Fruit fly (Drosophila melanogaster) whole organism, prepupa: ENCODE measurements around the gene CG9626.

Experiments used
- Blimp-1 ChIP-seq: fragments of 200-800 bp; sonication (Bioruptor generic); optimal IDR thresholded peaks from 3 replicates; lab custom pipeline; 2017; ENCODE audit warnings: missing biosample characterization, missing genetic modification characterization, mild to moderate bottlenecking, moderate library complexity, missing genetic modification reagents
- CG10669 ChIP-seq: fragments of 200-800 bp; sonication (Bioruptor generic); optimal IDR thresholded peaks from 3 replicates; lab custom pipeline; 2018; ENCODE audit warnings: missing biosample characterization, mild to moderate bottlenecking, missing genetic modification characterization, moderate library complexity
- CG11294 ChIP-seq: fragments of 200-800 bp; sonication (Bioruptor generic); IDR thresholded peaks from 2 replicates; pipeline ENCODE4 v1.3.6; 2022; ENCODE audit warnings: missing biosample characterization, missing genetic modification characterization
- CG11762 ChIP-seq: fragments of 200-800 bp; sonication (Bioruptor generic); optimal IDR thresholded peaks from 3 replicates; lab custom pipeline; 2016; ENCODE audit warnings: missing biosample characterization, missing genetic modification characterization; ENCODE audit not compliant: insufficient read depth
- CG11902 ChIP-seq: fragments of 200-800 bp; sonication (Bioruptor generic); optimal IDR thresholded peaks from 3 replicates; lab custom pipeline; 2016; ENCODE audit warnings: missing biosample characterization, missing genetic modification characterization
- CG1621 ChIP-seq: fragments of 200-800 bp; sonication (Bioruptor generic); optimal IDR thresholded peaks from 3 replicates; lab custom pipeline; 2018; ENCODE audit warnings: missing biosample characterization, mild to moderate bottlenecking, missing genetic modification characterization
- CG3032 ChIP-seq: fragments of 200-800 bp; optimal IDR thresholded peaks from 2 replicates; lab custom pipeline; 2019; ENCODE audit warnings: missing biosample characterization, mild to moderate bottlenecking, missing genetic modification characterization, moderate library complexity
- CG6163 ChIP-seq: fragments of 200-800 bp; sonication (Bioruptor generic); IDR thresholded peaks from 3 replicates; pipeline ENCODE4 v1.3.6; 2022; ENCODE audit warnings: missing biosample characterization, missing genetic modification characterization
- CG6276 ChIP-seq: fragments of 200-800 bp; sonication (Bioruptor generic); optimal IDR thresholded peaks from 2 replicates; lab custom pipeline; 2017; ENCODE audit warnings: missing biosample characterization, mild to moderate bottlenecking, missing genetic modification characterization
- CG6854 ChIP-seq: fragments of 200-800 bp; sonication (Bioruptor generic); optimal IDR thresholded peaks from 2 replicates; lab custom pipeline; 2017; ENCODE audit warnings: missing biosample characterization, mild to moderate bottlenecking, missing genetic modification characterization
- CG7368 ChIP-seq: fragments of 200-800 bp; sonication (Bioruptor generic); optimal IDR thresholded peaks from 3 replicates; lab custom pipeline; 2016; ENCODE audit warnings: missing biosample characterization, missing genetic modification characterization
- CG8319 ChIP-seq: fragments of 200-800 bp; sonication (Bioruptor generic); optimal IDR thresholded peaks from 3 replicates; lab custom pipeline; 2016; ENCODE audit warnings: missing biosample characterization, missing genetic modification characterization
- CG9139 ChIP-seq: fragments of 200-800 bp; sonication (Bioruptor generic); optimal IDR thresholded peaks from 3 replicates; lab custom pipeline; 2017; ENCODE audit warnings: missing biosample characterization, mild to moderate bottlenecking, missing genetic modification characterization
- Eip78C ChIP-seq: fragments of 200-800 bp; sonication (Bioruptor generic); peaks from one replicate; lab custom pipeline; 2016; ENCODE audit warnings: missing biosample characterization, missing genetic modification characterization
- Ets21C ChIP-seq: fragments of 200-800 bp; sonication (Bioruptor generic); optimal IDR thresholded peaks from 3 replicates; lab custom pipeline; 2016; ENCODE audit warnings: missing biosample characterization, missing genetic modification characterization
- Ets96B ChIP-seq: fragments of 200-800 bp; optimal IDR thresholded peaks from 2 replicates; lab custom pipeline; 2019; ENCODE audit warnings: missing biosample characterization, mild to moderate bottlenecking, missing genetic modification characterization, moderate library complexity
- Gug ChIP-seq: fragments of 200-800 bp; sonication (Bioruptor generic); IDR thresholded peaks from 2 replicates; pipeline ENCODE4 v1.3.6; 2022; ENCODE audit warnings: missing biosample characterization, missing genetic modification characterization
- Hr39 ChIP-seq: fragments of 200-800 bp; sonication (Bioruptor generic); optimal IDR thresholded peaks from 2 replicates; lab custom pipeline; 2016; ENCODE audit warnings: missing biosample characterization, missing genetic modification characterization
- Hr4 ChIP-seq: fragments of 200-800 bp; sonication (Bioruptor generic); optimal IDR thresholded peaks from 3 replicates; lab custom pipeline; 2016; ENCODE audit warnings: missing biosample characterization, missing genetic modification characterization
- Lpt ChIP-seq: fragments of 200-800 bp; sonication (Bioruptor generic); optimal IDR thresholded peaks from 3 replicates; lab custom pipeline; 2016; ENCODE audit warnings: missing biosample characterization, missing genetic modification characterization
- Sox15 ChIP-seq: fragments of 200-800 bp; sonication (Bioruptor generic); optimal IDR thresholded peaks from 3 replicates; lab custom pipeline; 2016; ENCODE audit warnings: missing biosample characterization, missing genetic modification characterization
- acj6 ChIP-seq: fragments of 200-800 bp; sonication (Bioruptor generic); optimal IDR thresholded peaks from 3 replicates; lab custom pipeline; 2016; ENCODE audit warnings: missing biosample characterization, missing genetic modification characterization
- dac ChIP-seq: fragments of 200-800 bp; sonication (Bioruptor generic); optimal IDR thresholded peaks from 2 replicates; lab custom pipeline; 2017; ENCODE audit warnings: missing biosample characterization, mild to moderate bottlenecking, missing genetic modification characterization
- eg ChIP-seq: fragments of 200-800 bp; sonication (Bioruptor generic); IDR thresholded peaks from 3 replicates; pipeline ENCODE4 v1.3.6; 2022; ENCODE audit warnings: missing biosample characterization, missing genetic modification characterization
- fd59A ChIP-seq: fragments of 200-800 bp; sonication (Bioruptor generic); optimal IDR thresholded peaks from 2 replicates; lab custom pipeline; 2017; ENCODE audit warnings: missing biosample characterization, mild to moderate bottlenecking, missing genetic modification characterization, missing genetic modification reagents
- fd85E ChIP-seq: fragments of 200-800 bp; sonication (Bioruptor generic); optimal IDR thresholded peaks from 3 replicates; lab custom pipeline; 2016; ENCODE audit warnings: missing biosample characterization, missing genetic modification characterization
- fkh ChIP-seq: fragments of 200-800 bp; sonication (Bioruptor generic); optimal IDR thresholded peaks from 3 replicates; lab custom pipeline; 2017; ENCODE audit warnings: missing biosample characterization, mild to moderate bottlenecking, missing genetic modification characterization, moderate library complexity
- lz ChIP-seq: fragments of 200-800 bp; sonication (Bioruptor generic); optimal IDR thresholded peaks from 3 replicates; lab custom pipeline; 2016; ENCODE audit warnings: missing biosample characterization, missing genetic modification characterization
- net ChIP-seq: fragments of 200-800 bp; sonication (Bioruptor generic); optimal IDR thresholded peaks from 3 replicates; lab custom pipeline; 2016; ENCODE audit warnings: missing biosample characterization, missing genetic modification characterization
- pdm3 ChIP-seq: fragments of 200-800 bp; sonication (Bioruptor generic); optimal IDR thresholded peaks from 3 replicates; lab custom pipeline; 2016; ENCODE audit warnings: missing biosample characterization, missing genetic modification characterization
- salr ChIP-seq, 2 experiments: fragments of 200-800 bp; sonication (Bioruptor generic); optimal IDR thresholded peaks; 3 replicates each; lab custom pipeline; 2016 to 2018; ENCODE audit warnings: missing biosample characterization in 2 of 2, missing genetic modification characterization in 2 of 2, mild to moderate bottlenecking in 1 of 2
- svp ChIP-seq: fragments of 200-800 bp; sonication (Bioruptor generic); peaks from one replicate; lab custom pipeline; 2016; ENCODE audit warnings: missing biosample characterization, missing genetic modification characterization
- vri ChIP-seq: fragments of 200-800 bp; sonication (Bioruptor generic); optimal IDR thresholded peaks from 3 replicates; lab custom pipeline; 2016; ENCODE audit warnings: missing biosample characterization, mild to moderate bottlenecking, missing genetic modification characterization

CG9626 gene

DNA sequence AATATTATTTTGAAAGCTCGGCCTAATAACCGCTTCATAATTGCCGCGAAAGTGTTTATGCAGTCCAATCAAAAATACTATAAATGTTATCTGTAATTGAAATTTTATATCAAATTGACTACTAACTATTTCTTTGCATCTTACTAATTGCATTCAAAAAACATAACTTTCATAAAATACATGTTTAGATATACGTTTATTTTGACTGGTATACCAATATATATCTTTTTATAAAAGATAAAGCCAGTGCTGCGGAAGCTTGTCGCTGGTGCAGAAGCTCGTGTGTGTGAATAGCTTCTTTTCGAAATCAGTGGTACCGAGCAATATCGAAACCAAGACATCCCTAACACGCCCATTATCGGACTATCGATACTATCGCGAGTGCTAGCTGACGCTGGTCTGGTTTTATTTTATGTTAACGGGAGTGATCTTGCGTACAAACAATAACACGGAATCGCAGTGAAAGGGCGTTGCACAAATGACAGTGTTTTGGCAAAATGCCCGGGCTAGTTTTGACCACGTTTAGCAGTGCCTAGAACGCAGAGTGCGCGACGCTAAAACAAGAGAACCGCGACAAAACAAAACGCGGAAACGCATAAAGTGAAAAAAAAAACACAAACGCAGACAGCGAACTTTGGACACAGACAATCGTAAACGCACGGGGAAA lies 48.8 kb upstream of the CG9626 start, which contains the start of gene Atg13 (continued):
- no peak for TF ChIP-seq fd59A (GFP tag; lab: Kevin White, UChicago)
- TF ChIP-seq CG3032 (tag; lab: Kevin White, UChicago): peak; percentile 33
- no peak for TF ChIP-seq net
- TF ChIP-seq fkh (GFP tag; lab: Kevin White, UChicago): no peak
- peak; percentile 46 for TF ChIP-seq Ets96B (tag; lab: Kevin White, UChicago)
- peak; percentile 94 for TF ChIP-seq CG6276 (GFP tag; lab: Kevin White, UChicago)
- TF ChIP-seq Eip78C: peak; percentile 64
- TF ChIP-seq Gug (GFP tag; lab: Robert Waterston, UW): 0 out of 2 replicates have a peak, but pooled peaks have one; percentile 36
- no peak for TF ChIP-seq Hr4
- TF ChIP-seq vri (GFP tag; lab: Kevin White, UChicago): no peak
- no peak for TF ChIP-seq CG11902
- no peak for TF ChIP-seq CG11294 (GFP tag; lab: Robert Waterston, UW)
- peak; percentile 17 to 41 for TF ChIP-seq salr (GFP tag; optimal IDR thresholded peaks at IDR 0.05; lab: Kevin White, UChicago)
- no peak for TF ChIP-seq acj6 (GFP tag; lab: Kevin White, UChicago)
- no peak for TF ChIP-seq Sox15 (GFP tag; lab: Kevin White, UChicago)
- TF ChIP-seq Lpt (GFP tag; lab: Kevin White, UChicago): peak; percentile 60

DNA sequence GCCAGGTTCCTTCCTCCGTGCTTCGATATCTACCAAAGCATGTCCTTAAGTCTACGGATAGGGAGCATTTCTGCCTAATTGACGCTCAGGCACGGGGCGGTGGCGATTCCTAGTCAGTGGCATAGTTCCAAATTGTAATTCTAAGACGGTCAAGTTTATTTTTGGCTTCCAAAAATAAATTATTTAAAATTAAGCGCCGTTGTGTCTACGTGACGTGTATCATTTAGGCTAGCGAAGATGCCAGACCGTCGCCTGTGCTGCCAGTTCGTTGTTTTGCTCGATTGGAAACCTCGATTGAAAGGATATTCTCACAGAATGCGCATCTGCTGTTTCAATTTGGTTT lies 48.3 kb upstream of the CG9626 start:
- TF ChIP-seq CG8319 (GFP tag; lab: Kevin White, UChicago): peak; percentile 97
- TF ChIP-seq CG6163: no peak
- TF ChIP-seq, all 60 proteins: peak for 1

DNA sequence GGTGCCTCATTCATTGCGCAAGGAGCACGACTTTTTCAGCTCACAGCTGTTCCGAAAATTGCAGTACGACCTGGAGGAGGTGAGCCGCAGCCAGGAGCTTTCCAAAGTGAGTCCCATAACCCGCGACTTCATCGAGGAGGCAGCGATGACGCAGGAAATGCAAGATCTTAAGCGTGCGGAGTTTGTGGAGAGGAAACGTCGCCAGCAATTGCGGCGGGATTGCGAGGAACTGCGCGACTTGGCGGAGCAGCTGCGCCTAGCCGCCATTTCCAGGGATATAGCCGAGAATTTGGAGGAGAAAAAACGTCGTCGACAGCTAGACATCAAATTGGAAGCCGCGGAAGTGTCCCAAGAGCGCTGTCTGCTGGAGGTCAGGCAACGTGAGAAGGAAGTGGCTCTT lies 47.1 kb upstream of the CG9626 start:
- TF ChIP-seq Sox15 (GFP tag; lab: Kevin White, UChicago) (no peak), lz (GFP tag; lab: Kevin White, UChicago) (no peak), pdm3 (GFP tag; lab: Kevin White, UChicago) (no peak), CG1621 (no peak), fd85E (GFP tag; lab: Kevin White, UChicago) (no peak), CG9139 (no peak), Hr39 (GFP tag; lab: Kevin White, UChicago) (no peak), Blimp-1 (GFP tag; lab: Kevin White, UChicago) (no peak), CG6854 (GFP tag; lab: Kevin White, UChicago) (no peak), CG11294 (GFP tag; lab: Robert Waterston, UW) (no peak)

DNA sequence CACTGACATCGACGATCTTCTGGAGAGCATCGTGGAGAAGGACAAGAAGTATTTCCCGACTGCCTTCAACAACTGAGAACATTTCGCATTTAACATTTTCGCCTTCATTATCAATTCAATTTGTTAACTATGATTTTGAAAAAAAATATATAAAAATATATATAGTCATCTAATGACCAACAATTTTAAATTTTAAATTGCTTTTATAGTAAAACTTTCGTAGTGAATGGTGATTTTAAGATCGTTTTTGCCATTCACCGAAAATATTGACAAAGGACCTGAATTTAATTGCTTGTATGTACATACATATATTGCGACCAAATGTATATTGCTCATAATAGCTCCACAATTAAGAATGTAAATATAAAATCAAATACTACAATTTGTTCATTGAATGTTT lies 46.5 kb upstream of the CG9626 start, which contains the start of gene CG7352:
TSS of gene CG7352 (plus strand) at position 301 of the 400 bp plus-strand sequence.
- TF ChIP-seq lz (GFP tag; lab: Kevin White, UChicago): no peak
- TF ChIP-seq svp (GFP tag; lab: Kevin White, UChicago): no peak
- TF ChIP-seq Ets96B (tag; lab: Kevin White, UChicago): no peak
- no peak for TF ChIP-seq eg (GFP tag; lab: Robert Waterston, UW)
- no peak for TF ChIP-seq CG7368 (GFP tag; lab: Kevin White, UChicago)
- no peak for TF ChIP-seq CG10669
- TF ChIP-seq dac: no peak
- no peak for TF ChIP-seq Lpt (GFP tag; lab: Kevin White, UChicago)
- no peak for TF ChIP-seq CG11902
- no peak for TF ChIP-seq Sox15 (GFP tag; lab: Kevin White, UChicago)
- TF ChIP-seq salr (GFP tag; optimal IDR thresholded peaks at IDR 0.05; lab: Kevin White, UChicago): no peak
- no peak for TF ChIP-seq Ets21C (GFP tag; lab: Kevin White, UChicago)

DNA sequence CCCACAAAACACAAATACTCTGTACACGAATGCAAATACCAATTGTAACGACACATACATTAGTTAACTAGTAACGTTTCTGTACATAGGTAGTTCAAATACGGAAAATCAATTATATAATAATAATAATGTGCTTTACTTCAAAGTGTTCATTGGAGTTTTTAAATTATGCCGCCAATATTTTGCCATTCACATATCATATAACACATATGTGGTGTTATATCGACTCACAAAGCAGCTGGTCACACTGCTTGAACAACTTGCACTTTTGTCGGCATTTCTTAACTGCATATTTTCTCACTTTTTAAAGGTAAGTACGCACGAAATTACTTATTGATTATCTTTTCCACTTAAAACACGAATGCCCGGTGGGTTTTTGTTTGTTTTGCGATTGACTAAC lies 43.4 kb upstream of the CG9626 start, which contains the start of gene DppIII:
TSS of gene DppIII (plus strand) at position 227 of the 400 bp plus-strand sequence.
- TF ChIP-seq vri (GFP tag; lab: Kevin White, UChicago) (no peak), CG11762 (no peak), Blimp-1 (GFP tag; lab: Kevin White, UChicago) (peak; percentile 82), CG11294 (GFP tag; lab: Robert Waterston, UW) (no peak), salr (GFP tag; optimal IDR thresholded peaks at IDR 0.05; lab: Kevin White, UChicago) (no peak), dac (no peak)
- TF ChIP-seq, all 60 proteins: peak for 1
